Worm (Caenorhabditis elegans) whole organism, L1 larva: Measurements from ENCODE around the gene acdh-2.

Experiments
- aly-2 ChIP-seq: fragments of 150-350 bp; optimal IDR thresholded peaks from 2 replicates; lab custom pipeline; 2014; ENCODE audit warnings: missing biosample characterization, missing genetic modification characterization
- ama-1 ChIP-seq: fragments of 150-350 bp; optimal IDR thresholded peaks from 2 replicates; lab custom pipeline; 2014
- ztf-11 ChIP-seq, 2 experiments: sonication (generic microtip); optimal IDR thresholded peaks; 2 replicates each; lab custom pipeline; 2016 to 2017; ENCODE audit warnings: missing genetic modification characterization in 2 of 2, missing biosample characterization in 1 of 2, missing compliant biosample characterization in 1 of 2
- ztf-4 ChIP-seq: fragments of 150-350 bp; optimal IDR thresholded peaks from 2 replicates; lab custom pipeline; 2014; ENCODE audit warnings: missing biosample characterization, missing genetic modification characterization

DNA sequence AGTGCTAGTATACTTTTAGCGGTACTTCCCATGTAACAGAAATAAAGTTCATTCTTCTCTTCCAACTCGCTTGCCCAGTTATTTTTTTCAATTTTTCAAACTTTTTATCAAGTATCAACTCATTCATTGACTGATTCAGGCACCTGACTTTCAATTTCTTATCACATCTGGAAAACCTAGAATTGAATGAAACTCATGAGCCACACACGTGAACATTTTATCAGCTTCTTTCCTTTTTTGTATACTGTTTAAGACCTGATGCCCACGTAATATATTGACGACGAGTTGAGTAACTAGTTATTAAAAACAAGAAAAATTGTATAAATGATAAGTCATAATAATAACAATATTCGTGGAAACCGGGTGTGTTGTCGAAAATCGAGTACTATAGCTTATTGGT, 6.2 kb upstream of the acdh-2 start:
- TF ChIP-seq ztf-4 (tag; lab: Kevin White, UChicago) (no peak), ama-1 (no peak), aly-2 (tag; lab: Kevin White, UChicago) (no peak), ztf-11 (tag; optimal IDR thresholded peaks at IDR 0.05; lab: Kevin White, UChicago) (no peak)
